Worm (Caenorhabditis elegans) whole organism, L1 larva: ENCODE results near the gene rips-1.

Source experiments
- ceh-8 ChIP-seq: fragments of 200-800 bp; sonication (Bioruptor generic); optimal IDR thresholded peaks from 2 replicates; lab custom pipeline; 2018; ENCODE audit warnings: mild to moderate bottlenecking, missing genetic modification characterization, moderate library complexity, missing compliant biosample characterization
- ceh-82 ChIP-seq, 3 experiments: fragments of 150-350 bp in 1 of 3; sonication (generic microtip) in 2 of 3; optimal IDR thresholded peaks; 2 replicates each; lab custom pipeline; 2014 to 2017; ENCODE audit warnings: missing biosample characterization in 3 of 3, missing genetic modification characterization in 3 of 3
- elt-3 ChIP-seq, 6 experiments: fragments of 150-350 bp in 1 of 6; sonication (generic microtip); optimal IDR thresholded peaks; 2 replicates each; lab custom pipeline; 2017 to 2018; ENCODE audit warnings: missing biosample characterization in 6 of 6, missing genetic modification characterization in 6 of 6, inconsistent platforms in 1 of 6
- lin-13 ChIP-seq: fragments of 150-350 bp; optimal IDR thresholded peaks from 2 replicates; lab custom pipeline; 2014; ENCODE audit warnings: missing biosample characterization, missing genetic modification reagents, missing genetic modification characterization
- lin-15B ChIP-seq: fragments of 150-350 bp; sonication (generic microtip); optimal IDR thresholded peaks from 3 replicates; lab custom pipeline; 2014; ENCODE audit warnings: missing biosample characterization, missing genetic modification characterization
- lsy-2 ChIP-seq, 2 experiments: fragments of 150-350 bp; optimal IDR thresholded peaks; 2 replicates each; lab custom pipeline; 2014; ENCODE audit warnings: missing biosample characterization in 2 of 2, missing genetic modification characterization in 2 of 2
- mdl-1 ChIP-seq, 2 experiments: fragments of 150-350 bp; optimal IDR thresholded peaks; 2 replicates each; lab custom pipeline; 2014 to 2017; ENCODE audit warnings: missing biosample characterization in 2 of 2, missing genetic modification characterization in 2 of 2, inconsistent platforms in 1 of 2
- pax-3 ChIP-seq: fragments of 200-800 bp; sonication (Bioruptor generic); optimal IDR thresholded peaks from 2 replicates; lab custom pipeline; 2018; ENCODE audit warnings: mild to moderate bottlenecking, missing genetic modification characterization, moderate library complexity, missing compliant biosample characterization
- sptf-1 ChIP-seq: fragments of 150-350 bp; optimal IDR thresholded peaks from 2 replicates; lab custom pipeline; 2014; ENCODE audit warnings: missing biosample characterization, missing genetic modification characterization
- tlp-1 ChIP-seq: fragments of 150-350 bp; optimal IDR thresholded peaks from 2 replicates; lab custom pipeline; 2014; ENCODE audit warnings: missing biosample characterization, missing genetic modification characterization
- vab-15 ChIP-seq: sonication (generic microtip); optimal IDR thresholded peaks from 2 replicates; lab custom pipeline; 2017; ENCODE audit warnings: missing genotype, mild to moderate bottlenecking, missing genetic modification characterization, missing compliant biosample characterization
- ztf-11 ChIP-seq, 2 experiments: sonication (generic microtip); optimal IDR thresholded peaks; 2 replicates each; lab custom pipeline; 2016 to 2017; ENCODE audit warnings: missing genetic modification characterization in 2 of 2, missing biosample characterization in 1 of 2, missing compliant biosample characterization in 1 of 2
- ztf-4 ChIP-seq: fragments of 150-350 bp; optimal IDR thresholded peaks from 2 replicates; lab custom pipeline; 2014; ENCODE audit warnings: missing biosample characterization, missing genetic modification characterization

- TF ChIP-seq elt-3 (tag; optimal IDR thresholded peaks at IDR 0.05; lab: Kevin White, UChicago): no peak
- TF ChIP-seq ztf-11 (tag; optimal IDR thresholded peaks at IDR 0.05; lab: Kevin White, UChicago): no peak
- no peak for TF ChIP-seq sptf-1 (tag; lab: Kevin White, UChicago)
- TF ChIP-seq lsy-2 (tag; optimal IDR thresholded peaks at IDR 0.05; lab: Kevin White, UChicago): no peak
- no peak for TF ChIP-seq pax-3 (tag; lab: Kevin White, UChicago)
- no peak for TF ChIP-seq vab-15 (tag; lab: Kevin White, UChicago)
- no peak for TF ChIP-seq tlp-1 (tag; lab: Kevin White, UChicago)
- TF ChIP-seq lin-13 (GFP tag; lab: Kevin White, UChicago): no peak
- no peak for TF ChIP-seq ceh-82 (tag; optimal IDR thresholded peaks at IDR 0.05; lab: Kevin White, UChicago)
- no peak for TF ChIP-seq ztf-4
- no peak for TF ChIP-seq ceh-8 (GFP tag; lab: Kevin White, UChicago)
- no peak for TF ChIP-seq mdl-1 (tag; optimal IDR thresholded peaks at IDR 0.05; lab: Kevin White, UChicago)
- no peak for TF ChIP-seq lin-15B
These were observed 30.1 kb downstream of the rips-1 start for ce11 chrV:3801787-3802417.
